Worm (Caenorhabditis elegans): ENCODE results near the gene Y54F10BM.23.

The Y54F10BM.23 gene

DNA sequence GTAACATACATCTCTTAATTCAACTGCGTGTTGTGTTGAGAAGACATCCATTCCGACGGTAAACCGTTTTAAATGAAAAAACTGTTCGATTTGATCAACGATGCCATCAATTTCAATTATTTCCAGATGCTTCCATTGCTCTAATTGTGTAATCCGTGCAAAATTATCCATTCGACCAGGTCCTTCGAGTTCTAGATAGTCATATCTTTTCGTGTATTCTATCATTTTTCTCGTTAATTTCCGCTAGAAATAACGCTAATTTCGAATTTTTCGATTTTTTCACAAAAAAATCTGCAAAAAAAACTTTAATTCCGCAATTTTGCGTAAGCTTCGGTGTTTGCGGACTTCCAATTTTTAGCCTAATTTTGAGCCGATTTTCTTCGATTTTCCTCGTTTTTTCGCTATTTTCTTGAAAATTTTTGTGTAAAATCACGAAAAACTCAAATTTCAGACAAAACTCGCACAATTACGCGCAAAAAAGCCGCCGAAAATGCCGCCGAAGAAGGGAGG is 34.7 kb upstream of the Y54F10BM.23 start, which contains the start of the genes fbxa-66 and iffb-1:
fbxa-66 (minus strand) TSS at position 51 of the 510 bp plus-strand sequence.
iffb-1 (plus strand) TSS at position 452 of the 510 bp plus-strand sequence.
- TF ChIP-seq nhr-77 (tag; optimal IDR thresholded peaks at IDR 0.05), result no peak
- TF ChIP-seq crh-2 (tag; optimal IDR thresholded peaks at IDR 0.05), result no peak
- no peak for TF ChIP-seq egl-27 (tag; optimal IDR thresholded peaks at IDR 0.05)
- TF ChIP-seq fos-1 (tag; optimal IDR thresholded peaks at IDR 0.05), result no peak
- TF ChIP-seq unc-55 (GFP tag; optimal IDR thresholded peaks at IDR 0.05), result peak; percentile 47
- peak; percentile 23 for TF ChIP-seq gmeb-1 (tag; optimal IDR thresholded peaks at IDR 0.05)
- no peak for TF ChIP-seq mbf-1 (tag; optimal IDR thresholded peaks at IDR 0.05)
- no peak for TF ChIP-seq sma-9 (GFP tag; optimal IDR thresholded peaks at IDR 0.05)
- no peak for TF ChIP-seq sma-9 (tag; optimal IDR thresholded peaks at IDR 0.05)
- no peak for TF ChIP-seq nhr-12 (tag; optimal IDR thresholded peaks at IDR 0.05)
- no peak for TF ChIP-seq nhr-21 (tag; optimal IDR thresholded peaks at IDR 0.05)
- no peak for TF ChIP-seq elt-3 (tag; optimal IDR thresholded peaks at IDR 0.05)
- no peak for TF ChIP-seq ceh-16 (tag; optimal IDR thresholded peaks at IDR 0.05)
- no peak for TF ChIP-seq sem-4 (tag; optimal IDR thresholded peaks at IDR 0.05)
- no peak for TF ChIP-seq ama-1 (optimal IDR thresholded peaks at IDR 0.05)
- TF ChIP-seq elt-1 (tag; optimal IDR thresholded peaks at IDR 0.05), result no peak
- no peak for TF ChIP-seq skn-1 (tag; optimal IDR thresholded peaks at IDR 0.05)
- no peak for TF ChIP-seq sma-3 (GFP tag; optimal IDR thresholded peaks at IDR 0.05)
- no peak for TF ChIP-seq ztf-1 (GFP tag; conservative IDR thresholded peaks at IDR 0.05)
- TF ChIP-seq lin-13 (GFP tag; optimal IDR thresholded peaks at IDR 0.05), result peak; percentile 5
- no peak for TF ChIP-seq dmd-4 (tag; optimal IDR thresholded peaks at IDR 0.05)
- TF ChIP-seq ztf-11 (tag; optimal IDR thresholded peaks at IDR 0.05), result no peak
- TF ChIP-seq nhr-129 (tag; optimal IDR thresholded peaks at IDR 0.05), result no peak
- no peak for TF ChIP-seq alr-1 (tag; optimal IDR thresholded peaks at IDR 0.05)
- peak; percentile 18 to 46 for TF ChIP-seq lsy-2 (tag; optimal IDR thresholded peaks at IDR 0.05)
- TF ChIP-seq C34F6.9 (tag; optimal IDR thresholded peaks at IDR 0.05), result peak; percentile 25
- no peak for TF ChIP-seq unc-39 (tag; optimal IDR thresholded peaks at IDR 0.05)
- TF ChIP-seq lin-11 (tag; optimal IDR thresholded peaks at IDR 0.05), result no peak
- TF ChIP-seq nhr-23 (tag; optimal IDR thresholded peaks at IDR 0.05), result no peak
- no peak for TF ChIP-seq peb-1 (tag; optimal IDR thresholded peaks at IDR 0.05)
- no peak for TF ChIP-seq blmp-1 (tag; optimal IDR thresholded peaks at IDR 0.05; ENCODE audit: insufficient read depth)
- TF ChIP-seq snpc-4 (tag; optimal IDR thresholded peaks at IDR 0.05), result no peak
- TF ChIP-seq unc-62 (GFP tag; optimal IDR thresholded peaks at IDR 0.05), result no peak

DNA sequence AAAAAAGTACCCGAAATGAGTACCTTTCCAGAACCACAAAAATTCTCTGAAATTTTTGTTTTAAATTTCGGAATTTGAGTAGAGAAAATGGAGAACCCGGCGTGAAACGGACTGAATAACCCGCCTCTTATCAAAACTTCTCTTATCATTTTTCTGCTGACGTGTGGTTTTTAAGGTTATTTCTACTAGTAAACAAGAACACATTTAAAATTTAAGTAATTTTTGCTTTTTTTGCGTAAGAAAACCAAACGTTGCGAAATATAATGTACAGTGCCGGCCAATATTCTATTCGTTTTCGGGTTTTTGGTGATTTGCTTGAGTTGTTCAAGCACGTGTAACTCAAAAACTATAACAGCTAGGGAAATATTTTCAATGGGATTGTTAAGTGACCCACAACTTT is 31.6 kb upstream of the Y54F10BM.23 start:
- TF ChIP-seq crh-2 (tag; optimal IDR thresholded peaks at IDR 0.05), result no peak
- TF ChIP-seq unc-39 (tag; optimal IDR thresholded peaks at IDR 0.05), result no peak
- no peak for TF ChIP-seq aly-2 (tag; optimal IDR thresholded peaks at IDR 0.05)
- TF ChIP-seq Y55F3AM.14 (GFP tag; optimal IDR thresholded peaks at IDR 0.05), result no peak
- no peak for TF ChIP-seq alr-1 (tag; optimal IDR thresholded peaks at IDR 0.05)
- no peak for TF ChIP-seq ZK546.5 (tag; optimal IDR thresholded peaks at IDR 0.05)
- TF ChIP-seq skn-1 (tag; optimal IDR thresholded peaks at IDR 0.05), result no peak
- no peak for TF ChIP-seq gmeb-1 (tag; optimal IDR thresholded peaks at IDR 0.05)
- no peak for TF ChIP-seq sem-4 (tag; optimal IDR thresholded peaks at IDR 0.05)
- no peak for TF ChIP-seq nhr-11 (tag; optimal IDR thresholded peaks at IDR 0.05)
- TF ChIP-seq mdl-1 (tag; optimal IDR thresholded peaks at IDR 0.05), result no peak
- TF ChIP-seq nhr-237 (tag; optimal IDR thresholded peaks at IDR 0.05), result no peak
- no peak for TF ChIP-seq fos-1 (tag; optimal IDR thresholded peaks at IDR 0.05)

DNA sequence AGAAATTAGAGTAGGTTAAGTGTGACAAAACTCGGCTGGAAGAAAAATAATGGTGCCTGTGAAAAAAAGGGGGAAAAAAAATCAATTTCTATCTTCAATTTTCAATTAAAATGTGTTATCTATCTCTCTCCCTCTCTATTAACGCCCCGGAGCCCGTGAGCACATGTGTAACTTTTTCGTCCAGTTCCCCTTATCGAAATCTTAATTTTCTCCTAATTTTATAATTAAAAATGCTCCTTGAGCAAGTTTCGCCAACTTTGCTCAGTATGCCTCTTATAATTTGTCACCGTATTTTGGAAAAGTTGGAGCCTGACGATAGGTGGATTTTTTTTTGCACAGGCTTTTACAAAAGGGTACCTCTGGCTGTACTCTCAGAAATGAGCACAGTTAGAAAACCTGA is 28.7 kb upstream of the Y54F10BM.23 start, which contains the start of the genes fbxa-1 and Y54F10BM.20:
fbxa-1 (minus strand) TSS at position 101 of the 400 bp plus-strand sequence.
Y54F10BM.20 (plus strand) TSS at position 231 of the 400 bp plus-strand sequence.
- TF ChIP-seq fos-1 (tag; optimal IDR thresholded peaks at IDR 0.05) (no peak), nhr-77 (tag; optimal IDR thresholded peaks at IDR 0.05) (no peak), R02D3.7 (tag; optimal IDR thresholded peaks at IDR 0.05) (no peak), sem-4 (tag; optimal IDR thresholded peaks at IDR 0.05) (no peak), mdl-1 (tag; optimal IDR thresholded peaks at IDR 0.05) (no peak), nhr-12 (tag; optimal IDR thresholded peaks at IDR 0.05) (no peak), ceh-16 (tag; optimal IDR thresholded peaks at IDR 0.05) (no peak), ama-1 (optimal IDR thresholded peaks at IDR 0.05) (no peak), egl-27 (tag; optimal IDR thresholded peaks at IDR 0.05) (no peak), lin-13 (GFP tag; optimal IDR thresholded peaks at IDR 0.05) (no peak), unc-55 (GFP tag; optimal IDR thresholded peaks at IDR 0.05) (no peak), unc-39 (tag; optimal IDR thresholded peaks at IDR 0.05) (no peak), aly-2 (tag; optimal IDR thresholded peaks at IDR 0.05) (no peak)

Data from whole organism, L2 larva.